Worm (Caenorhabditis elegans) whole organism, midembryonic: ENCODE measurements around the gene Y2H9A.4.

Experiments used
- T22C8.4 ChIP-seq: fragments of 200-800 bp; sonication (Bioruptor generic); IDR thresholded peaks from 2 replicates; pipeline ENCODE4 v1.3.6; 2022; ENCODE audit warnings: missing genetic modification characterization, missing compliant biosample characterization
- cog-1 ChIP-seq: sonication (generic microtip); optimal IDR thresholded peaks from 2 replicates; lab custom pipeline; 2016; ENCODE audit warnings: missing genetic modification characterization, missing compliant biosample characterization
- flt-1 ChIP-seq: fragments of 200-800 bp; sonication (Bioruptor generic); IDR thresholded peaks from 2 replicates; pipeline ENCODE4 v1.3.6; 2022; ENCODE audit warnings: missing genetic modification characterization, missing compliant biosample characterization
- klf-2 ChIP-seq: fragments of 200-800 bp; sonication (Bioruptor generic); conservative IDR thresholded peaks from 2 replicates; pipeline ENCODE4 v1.3.6; 2022; ENCODE audit warnings: missing genetic modification reagents, missing genetic modification characterization, missing compliant biosample characterization
- med-1 ChIP-seq: sonication (generic microtip); optimal IDR thresholded peaks from 2 replicates; lab custom pipeline; 2017; ENCODE audit warnings: missing genetic modification characterization, mild to moderate bottlenecking, missing compliant biosample characterization, antibody characterized with exemption, missing genetic modification reagents; ENCODE audit not compliant: insufficient read depth
- ref-1 ChIP-seq: fragments of 200-800 bp; sonication (Bioruptor generic); conservative IDR thresholded peaks from 2 replicates; pipeline ENCODE4 v1.3.6; 2022; ENCODE audit warnings: missing genetic modification reagents, missing genetic modification characterization, missing compliant biosample characterization
- tab-1 ChIP-seq: fragments of 200-800 bp; sonication (Bioruptor generic); IDR thresholded peaks from 2 replicates; pipeline ENCODE4 v1.3.6; 2022; ENCODE audit warnings: missing genetic modification characterization, missing compliant biosample characterization
- ztf-23 ChIP-seq: fragments of 200-800 bp; sonication (Bioruptor generic); IDR thresholded peaks from 2 replicates; pipeline ENCODE4 v1.3.6; 2022; ENCODE audit warnings: missing genetic modification reagents, missing genetic modification characterization, missing compliant biosample characterization
- ztf-29 ChIP-seq: fragments of 200-800 bp; sonication (Bioruptor generic); IDR thresholded peaks from 2 replicates; pipeline ENCODE4 v1.3.6; 2022; ENCODE audit warnings: missing genetic modification reagents, missing genetic modification characterization, missing compliant biosample characterization

DNA sequence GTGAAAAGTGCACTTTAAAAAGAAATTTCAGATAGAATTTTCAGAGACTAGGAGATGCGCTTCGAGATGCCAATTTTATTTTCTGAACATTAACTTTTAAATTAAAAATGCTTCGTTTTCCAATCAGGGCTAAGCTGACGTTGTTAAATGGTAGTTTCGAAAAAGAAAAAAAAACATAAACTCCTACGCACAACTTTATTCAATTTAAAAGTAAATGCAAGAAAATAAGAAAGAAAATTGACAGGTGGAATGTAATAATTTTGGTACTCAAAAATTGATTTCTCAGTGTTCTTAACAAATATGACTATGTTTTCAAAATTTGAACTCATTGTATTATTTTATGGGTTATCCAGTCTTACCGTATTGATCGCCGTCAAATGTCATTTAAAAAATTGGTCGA, 7.6 kb downstream of the Y2H9A.4 start, which contains the start of gene lurp-2:
- TF ChIP-seq klf-2 (no peak), ztf-29 (GFP tag; lab: Robert Waterston, UW) (no peak), ref-1 (GFP tag; lab: Robert Waterston, UW) (no peak), med-1 (GFP tag; lab: Kevin White, UChicago) (no peak), ztf-23 (no peak), flt-1 (GFP tag; lab: Robert Waterston, UW) (no peak), cog-1 (tag; lab: Kevin White, UChicago) (no peak), T22C8.4 (GFP tag; lab: Robert Waterston, UW) (no peak), tab-1 (no peak)
